Worm (Caenorhabditis elegans): ENCODE measurements around the gene H11E01.2.

Gene H11E01.2

DNA sequence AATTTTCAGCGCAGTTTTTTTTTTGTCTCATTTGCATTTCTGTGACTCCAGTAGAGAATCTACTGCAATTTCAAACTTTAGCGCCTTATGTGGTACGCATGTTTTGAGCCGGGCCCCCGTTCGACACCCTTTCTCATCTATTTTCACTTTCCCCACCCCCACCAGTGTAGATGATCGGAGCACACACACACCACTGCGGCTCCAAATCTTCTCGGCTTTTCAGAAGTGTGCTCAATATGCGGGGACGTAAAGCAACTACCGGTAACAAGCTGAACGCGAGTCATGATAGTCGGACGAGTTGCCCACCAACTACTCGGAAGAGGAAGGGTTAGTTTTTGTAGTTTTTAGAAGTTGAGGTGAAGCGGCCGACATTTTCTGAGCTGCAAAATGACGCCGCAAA lies 7.9 kb upstream of the H11E01.2 start:
- no peak for TF ChIP-seq ets-7 (tag; optimal IDR thresholded peaks at IDR 0.05)
- no peak for TF ChIP-seq hmbx-1 (tag; optimal IDR thresholded peaks at IDR 0.05)
- TF ChIP-seq scrt-1 (GFP tag; IDR thresholded peaks at IDR 0.05): no peak
- TF ChIP-seq B0310.2 (tag; optimal IDR thresholded peaks at IDR 0.05): no peak
- TF ChIP-seq ceh-13 (GFP tag; optimal IDR thresholded peaks at IDR 0.05): no peak
- TF ChIP-seq flt-1 (GFP tag; IDR thresholded peaks at IDR 0.05): no peak
- TF ChIP-seq F13C5.2 (tag; optimal IDR thresholded peaks at IDR 0.05): no peak
- no peak for TF ChIP-seq hmg-4 (GFP tag; optimal IDR thresholded peaks at IDR 0.05)

DNA sequence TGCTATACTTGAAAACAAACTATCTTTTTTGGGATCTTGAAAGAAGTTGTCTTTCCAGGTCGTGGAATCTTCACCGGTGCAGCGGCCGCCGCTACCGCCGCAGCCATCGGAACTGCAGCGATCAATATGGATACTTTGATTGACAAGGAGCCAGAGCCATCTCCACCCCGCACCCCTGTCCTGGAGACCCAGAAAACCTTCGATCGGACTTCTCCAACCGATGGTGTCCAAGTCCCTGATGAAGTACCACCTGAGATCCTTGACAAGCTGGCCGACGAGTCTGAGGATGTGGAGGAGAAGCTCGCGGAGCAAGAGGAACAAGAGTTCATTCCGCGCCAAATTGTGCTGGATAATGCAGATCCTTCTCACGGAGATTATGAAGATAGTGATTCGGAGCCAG lies 7.0 kb upstream of the H11E01.2 start:
- no peak for TF ChIP-seq ceh-36 (tag; optimal IDR thresholded peaks at IDR 0.05)
- TF ChIP-seq hmg-4 (GFP tag; optimal IDR thresholded peaks at IDR 0.05): no peak
- no peak for TF ChIP-seq tbx-37 (GFP tag; conservative IDR thresholded peaks at IDR 0.05)
- TF ChIP-seq scrt-1 (GFP tag; IDR thresholded peaks at IDR 0.05): no peak
- TF ChIP-seq tbx-11 (GFP tag; IDR thresholded peaks at IDR 0.05): no peak
- TF ChIP-seq ama-1 (optimal IDR thresholded peaks at IDR 0.05): no peak
- TF ChIP-seq tra-4 (tag; optimal IDR thresholded peaks at IDR 0.05): no peak
- TF ChIP-seq pes-1 (GFP tag; IDR thresholded peaks at IDR 0.05): no peak
- TF ChIP-seq F13C5.2 (tag; optimal IDR thresholded peaks at IDR 0.05): no peak

DNA sequence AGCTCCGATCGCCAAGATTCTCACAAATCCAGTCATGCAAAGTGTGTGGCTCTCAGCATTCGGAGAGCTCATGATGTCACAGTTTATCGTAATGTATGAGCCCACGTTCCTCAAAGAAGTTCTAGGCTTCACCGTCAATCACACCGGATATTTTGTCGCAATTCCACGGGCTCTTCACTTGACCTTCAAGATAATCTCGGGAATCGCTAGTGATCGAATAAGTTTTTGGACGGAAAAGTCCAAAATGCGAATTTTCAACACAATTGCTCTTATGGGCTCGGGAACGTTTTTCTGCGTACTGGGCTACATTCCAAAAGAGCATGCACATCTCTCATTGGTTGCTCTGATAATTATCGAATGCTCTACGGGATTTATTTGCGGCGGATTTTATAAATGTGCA lies 2.2 kb downstream of the H11E01.2 start:
- no peak for TF ChIP-seq tbx-37 (GFP tag; conservative IDR thresholded peaks at IDR 0.05)
- TF ChIP-seq flt-1 (GFP tag; IDR thresholded peaks at IDR 0.05): no peak
- no peak for TF ChIP-seq ets-7 (tag; optimal IDR thresholded peaks at IDR 0.05)
- TF ChIP-seq hmbx-1 (tag; optimal IDR thresholded peaks at IDR 0.05): no peak
- no peak for TF ChIP-seq tra-4 (tag; optimal IDR thresholded peaks at IDR 0.05)
- TF ChIP-seq hnd-1 (tag; optimal IDR thresholded peaks at IDR 0.05): no peak
- no peak for TF ChIP-seq ama-1 (optimal IDR thresholded peaks at IDR 0.05)
- TF ChIP-seq F13C5.2 (tag; optimal IDR thresholded peaks at IDR 0.05): no peak
- TF ChIP-seq B0310.2 (tag; optimal IDR thresholded peaks at IDR 0.05): no peak
- no peak for TF ChIP-seq sea-1 (GFP tag; conservative IDR thresholded peaks at IDR 0.05)

DNA sequence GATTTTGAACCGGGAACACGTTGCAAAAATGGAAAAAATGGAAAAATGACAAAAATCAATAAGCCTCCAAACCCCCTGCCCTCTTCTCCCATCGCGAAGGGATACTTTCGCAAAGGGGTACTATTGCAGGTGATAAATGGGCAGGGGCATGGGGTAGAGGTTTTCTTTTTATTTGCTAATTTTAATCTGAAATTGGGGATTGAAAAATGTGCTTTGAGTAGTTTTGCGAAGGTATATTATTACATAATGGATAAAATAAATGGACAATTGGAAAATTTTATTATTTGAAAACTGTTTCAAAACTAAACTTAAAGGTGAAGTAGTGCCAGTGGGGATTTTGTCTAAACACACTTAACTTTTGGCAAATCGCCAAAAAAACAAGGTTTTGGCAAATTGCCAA lies 6.2 kb downstream of the H11E01.2 start:
- TF ChIP-seq ama-1 (optimal IDR thresholded peaks at IDR 0.05) (no peak), hmbx-1 (tag; optimal IDR thresholded peaks at IDR 0.05) (no peak), hnd-1 (tag; optimal IDR thresholded peaks at IDR 0.05) (peak; percentile 11), ceh-13 (GFP tag; optimal IDR thresholded peaks at IDR 0.05) (no peak), tbx-11 (GFP tag; IDR thresholded peaks at IDR 0.05) (0 out of 2 replicates have a peak, but pooled peaks have one; percentile 46), tbx-37 (GFP tag; conservative IDR thresholded peaks at IDR 0.05) (peak; percentile 53), sea-1 (GFP tag; conservative IDR thresholded peaks at IDR 0.05) (0 out of 2 replicates have a peak, but pooled peaks have one; percentile 42), B0310.2 (tag; optimal IDR thresholded peaks at IDR 0.05) (no peak), flt-1 (GFP tag; IDR thresholded peaks at IDR 0.05) (peak; percentile 48), ceh-36 (tag; optimal IDR thresholded peaks at IDR 0.05) (no peak), ets-7 (tag; optimal IDR thresholded peaks at IDR 0.05) (no peak), aly-1 (tag; optimal IDR thresholded peaks at IDR 0.05) (no peak), F13C5.2 (tag; optimal IDR thresholded peaks at IDR 0.05) (peak; percentile 77), hmg-4 (GFP tag; optimal IDR thresholded peaks at IDR 0.05) (peak; percentile 80), scrt-1 (GFP tag; IDR thresholded peaks at IDR 0.05) (peak; percentile 67; the same call in 1 of the 2 replicates), pes-1 (GFP tag; IDR thresholded peaks at IDR 0.05) (peak; percentile 71), tra-4 (tag; optimal IDR thresholded peaks at IDR 0.05) (no peak)

DNA sequence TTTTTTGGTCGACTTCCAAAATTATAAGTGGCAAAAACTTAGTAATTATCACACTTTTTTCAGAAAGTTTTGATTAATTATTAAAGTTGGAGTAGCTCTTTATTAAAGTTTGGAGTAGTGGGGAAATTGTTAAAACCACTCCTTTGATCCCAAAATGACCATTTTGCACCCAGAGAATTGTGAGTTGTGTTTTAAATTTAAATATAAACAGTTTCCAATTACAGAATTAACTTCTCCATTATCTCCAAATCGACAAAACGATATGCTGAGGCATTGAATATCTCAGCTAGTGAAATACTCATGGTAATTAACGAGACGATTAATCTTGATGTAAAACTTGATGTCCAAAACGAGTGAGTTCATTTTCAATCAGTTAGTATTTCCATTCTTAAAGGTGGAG lies 7.0 kb downstream of the H11E01.2 start, which contains the start of gene fbxb-58:
Gene fbxb-58 (plus strand): TSS at position 301 of the 400 bp plus-strand sequence.
- no peak for TF ChIP-seq ceh-13 (GFP tag; optimal IDR thresholded peaks at IDR 0.05)
- no peak for TF ChIP-seq ceh-36 (tag; optimal IDR thresholded peaks at IDR 0.05)
- no peak for TF ChIP-seq flt-1 (GFP tag; IDR thresholded peaks at IDR 0.05)
- no peak for TF ChIP-seq F13C5.2 (tag; optimal IDR thresholded peaks at IDR 0.05)
- no peak for TF ChIP-seq ets-7 (tag; optimal IDR thresholded peaks at IDR 0.05)
- TF ChIP-seq scrt-1 (GFP tag; IDR thresholded peaks at IDR 0.05): no peak
- no peak for TF ChIP-seq tbx-37 (GFP tag; conservative IDR thresholded peaks at IDR 0.05)
- TF ChIP-seq hnd-1 (tag; optimal IDR thresholded peaks at IDR 0.05): no peak
- TF ChIP-seq ama-1 (optimal IDR thresholded peaks at IDR 0.05): no peak
- TF ChIP-seq hmbx-1 (tag; optimal IDR thresholded peaks at IDR 0.05): no peak

DNA sequence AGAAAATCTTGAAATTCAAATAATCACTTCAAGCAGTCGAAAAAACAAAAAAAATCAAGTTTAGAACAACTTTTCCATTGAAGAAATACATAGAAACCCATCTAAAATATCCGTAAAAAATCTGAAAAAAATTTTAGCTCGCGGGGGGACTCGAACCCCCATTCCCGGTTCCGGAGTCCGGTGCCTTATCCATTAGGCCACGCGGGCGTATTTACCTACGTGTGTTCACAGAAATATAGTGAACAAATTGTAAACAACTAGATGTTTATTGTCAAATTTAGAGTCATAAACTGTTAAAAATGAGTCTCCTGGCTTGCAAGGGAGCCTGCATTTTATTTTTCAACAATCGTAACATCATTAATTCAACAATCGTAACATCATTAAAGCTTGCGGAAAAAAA lies 8.9 kb downstream of the H11E01.2 start:
- no peak for TF ChIP-seq B0310.2 (tag; optimal IDR thresholded peaks at IDR 0.05)
- TF ChIP-seq tbx-37 (GFP tag; conservative IDR thresholded peaks at IDR 0.05): no peak
- TF ChIP-seq tra-4 (tag; optimal IDR thresholded peaks at IDR 0.05): no peak

DNA sequence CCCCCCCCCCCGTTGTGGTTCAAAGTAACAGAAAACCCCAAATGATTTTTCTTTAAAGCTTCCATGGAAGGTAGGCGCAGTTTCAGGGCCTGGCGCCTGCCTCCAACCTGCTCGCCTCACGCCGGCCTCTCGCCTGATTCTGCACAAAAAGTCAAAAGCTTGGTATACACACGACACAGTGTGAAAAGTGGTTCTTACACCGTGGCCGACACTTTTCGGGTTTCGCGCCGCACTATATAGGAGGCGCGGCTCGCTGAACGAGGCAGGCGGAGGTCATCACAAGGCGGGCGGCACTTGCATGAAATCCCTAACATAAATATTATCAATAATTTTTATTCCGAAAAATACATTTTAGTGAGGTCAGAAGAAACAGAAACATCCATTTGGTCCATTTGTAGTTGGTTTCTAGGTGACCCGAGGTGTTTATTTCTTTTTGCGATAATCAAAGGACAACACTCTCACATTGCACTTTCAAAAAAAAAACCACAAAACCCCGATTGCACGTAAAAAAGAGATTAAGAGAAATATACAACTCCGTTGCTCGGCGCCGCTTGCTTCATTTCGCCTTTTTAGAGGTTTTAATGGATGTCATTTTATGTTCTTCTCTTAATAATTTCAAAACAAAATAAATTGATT lies 10.1 kb downstream of the H11E01.2 start, which contains the start of gene ZK380.2:
Gene ZK380.2 (plus strand): TSS at position 586 of the 636 bp plus-strand sequence.
- no peak for TF ChIP-seq F13C5.2 (tag; optimal IDR thresholded peaks at IDR 0.05)
- TF ChIP-seq pes-1 (GFP tag; IDR thresholded peaks at IDR 0.05): no peak
- no peak for TF ChIP-seq tbx-37 (GFP tag; conservative IDR thresholded peaks at IDR 0.05)
- TF ChIP-seq hnd-1 (tag; optimal IDR thresholded peaks at IDR 0.05): no peak
- no peak for TF ChIP-seq ceh-36 (tag; optimal IDR thresholded peaks at IDR 0.05)
- no peak for TF ChIP-seq tra-4 (tag; optimal IDR thresholded peaks at IDR 0.05)
- TF ChIP-seq ceh-13 (GFP tag; optimal IDR thresholded peaks at IDR 0.05): no peak
- no peak for TF ChIP-seq flt-1 (GFP tag; IDR thresholded peaks at IDR 0.05)
- TF ChIP-seq hmbx-1 (tag; optimal IDR thresholded peaks at IDR 0.05): no peak
- TF ChIP-seq tbx-11 (GFP tag; IDR thresholded peaks at IDR 0.05): no peak
- no peak for TF ChIP-seq ets-7 (tag; optimal IDR thresholded peaks at IDR 0.05)
- TF ChIP-seq scrt-1 (GFP tag; IDR thresholded peaks at IDR 0.05): no peak
- no peak for TF ChIP-seq sea-1 (GFP tag; conservative IDR thresholded peaks at IDR 0.05)

Measured in whole organism, early embryonic.